Fruit fly (Drosophila melanogaster) S2 (cell line): ENCODE measurements around the gene Lim3.

Source experiments
- CG8478 ChIP-seq: fragments of >200 bp; optimal IDR thresholded peaks from 2 replicates; lab custom pipeline; 2018
- CTCF ChIP-seq, 2 experiments: fragments of >200 bp; optimal IDR thresholded peaks; 2 replicates each; lab custom pipeline; 2018

DNA sequence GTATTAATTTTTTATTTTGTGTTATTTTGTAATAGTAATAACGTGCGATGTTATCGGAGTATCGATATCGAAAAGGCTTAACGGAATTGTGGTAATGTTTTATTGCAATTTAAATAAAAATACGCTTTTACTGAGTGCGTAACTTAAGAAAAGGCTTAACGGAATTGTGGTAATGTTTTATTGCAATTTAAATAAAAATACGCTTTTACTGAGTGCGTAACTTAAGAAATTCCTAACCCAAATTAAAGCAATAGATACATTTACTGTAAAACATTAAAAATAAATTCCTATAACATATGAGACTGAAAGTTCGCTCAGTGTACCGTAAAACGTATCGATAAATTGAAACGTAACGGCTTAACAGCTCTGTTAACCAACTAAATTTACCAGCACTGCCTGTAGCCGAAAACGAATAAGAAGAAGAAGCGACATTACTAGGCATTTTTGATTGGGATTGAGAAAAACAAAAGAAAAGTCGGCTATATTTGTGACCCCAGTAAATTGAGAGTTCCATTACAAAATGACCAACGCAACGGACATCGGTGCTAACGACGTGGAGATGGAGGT lies 56.6 kb downstream of the Lim3 start, which contains the start of gene Rpn3:
- TF ChIP-seq CTCF (optimal IDR thresholded peaks at IDR 0.05; lab: Kevin White, UChicago) (no peak), CG8478 (lab: Kevin White, UChicago) (no peak)
